Worm (Caenorhabditis elegans) whole organism, L1 larva: Measurements from ENCODE around the gene Y39E4B.10.

Source experiments
- C04F5.9 ChIP-seq: sonication (generic microtip); optimal IDR thresholded peaks from 2 replicates; lab custom pipeline; 2016; ENCODE audit warnings: missing genetic modification characterization, missing compliant biosample characterization
- F16B12.6 ChIP-seq: fragments of 150-350 bp; optimal IDR thresholded peaks from 2 replicates; lab custom pipeline; 2014; ENCODE audit warnings: missing biosample characterization, missing genetic modification characterization
- alr-1 ChIP-seq: fragments of 200-800 bp; sonication (Bioruptor generic); optimal IDR thresholded peaks from 2 replicates; lab custom pipeline; 2018; ENCODE audit warnings: borderline replicate concordance, mild to moderate bottlenecking, missing genetic modification characterization, missing compliant biosample characterization
- ama-1 ChIP-seq: fragments of 150-350 bp; optimal IDR thresholded peaks from 2 replicates; lab custom pipeline; 2014
- blmp-1 ChIP-seq: fragments of 150-350 bp; optimal IDR thresholded peaks from 2 replicates; lab custom pipeline; 2014; ENCODE audit warnings: missing biosample characterization, missing genetic modification characterization
- ceh-8 ChIP-seq: fragments of 200-800 bp; sonication (Bioruptor generic); optimal IDR thresholded peaks from 2 replicates; lab custom pipeline; 2018; ENCODE audit warnings: mild to moderate bottlenecking, missing genetic modification characterization, moderate library complexity, missing compliant biosample characterization
- ceh-82 ChIP-seq, 3 experiments: fragments of 150-350 bp in 1 of 3; sonication (generic microtip) in 2 of 3; optimal IDR thresholded peaks; 2 replicates each; lab custom pipeline; 2014 to 2017; ENCODE audit warnings: missing biosample characterization in 3 of 3, missing genetic modification characterization in 3 of 3
- ces-1 ChIP-seq: fragments of 150-350 bp; optimal IDR thresholded peaks from 2 replicates; lab custom pipeline; 2014; ENCODE audit warnings: missing biosample characterization, missing genetic modification reagents, missing genetic modification characterization
- dpl-1 ChIP-seq, 3 experiments: fragments of 150-350 bp in 2 of 3; sonication (generic microtip) in 1 of 3; optimal IDR thresholded peaks; 2 replicates each; lab custom pipeline; 2014 to 2017; ENCODE audit warnings: missing biosample characterization in 3 of 3, missing genetic modification characterization in 3 of 3, missing genetic modification reagents in 3 of 3
- dsc-1 ChIP-seq: sonication (generic microtip); optimal IDR thresholded peaks from 2 replicates; lab custom pipeline; 2016; ENCODE audit warnings: mild to moderate bottlenecking, missing genetic modification characterization, missing compliant biosample characterization
- efl-1 ChIP-seq, 4 experiments: fragments of 150-350 bp; optimal IDR thresholded peaks in 3 of 4; peaks in 1 of 4; 1 replicate in 1 of 4; 2 replicates in 3 of 4; lab custom pipeline; 2014; ENCODE audit warnings: missing biosample characterization in 2 of 4, missing genetic modification characterization in 2 of 4, missing genetic modification reagents in 2 of 4
- efl-3 ChIP-seq: fragments of 200-800 bp; sonication (Bioruptor generic); optimal IDR thresholded peaks from 2 replicates; lab custom pipeline; 2018; ENCODE audit warnings: mild to moderate bottlenecking, missing genetic modification characterization, missing compliant biosample characterization
- egl-13 ChIP-seq: sonication (generic microtip); optimal IDR thresholded peaks from 2 replicates; lab custom pipeline; 2016; ENCODE audit warnings: missing genotype, missing genetic modification reagents, missing genetic modification characterization, missing compliant biosample characterization
- elt-2 ChIP-seq: sonication (generic microtip); optimal IDR thresholded peaks from 2 replicates; lab custom pipeline; 2016; ENCODE audit warnings: missing genetic modification characterization, mild to moderate bottlenecking, inconsistent platforms, missing compliant biosample characterization, missing genetic modification reagents
- elt-3 ChIP-seq, 6 experiments: fragments of 150-350 bp in 1 of 6; sonication (generic microtip); optimal IDR thresholded peaks; 2 replicates each; lab custom pipeline; 2017 to 2018; ENCODE audit warnings: missing biosample characterization in 6 of 6, missing genetic modification characterization in 6 of 6, inconsistent platforms in 1 of 6
- ets-5 ChIP-seq: fragments of 200-800 bp; sonication (Bioruptor generic); IDR thresholded peaks from 2 replicates; pipeline ENCODE4 v1.3.6; 2022; ENCODE audit warnings: missing genetic modification characterization, missing compliant biosample characterization
- fkh-10 ChIP-seq: sonication (generic microtip); optimal IDR thresholded peaks from 2 replicates; lab custom pipeline; 2017; ENCODE audit warnings: missing biosample characterization, missing genetic modification reagents, missing genetic modification characterization
- hpl-2 ChIP-seq: fragments of 150-350 bp; optimal IDR thresholded peaks from 2 replicates; lab custom pipeline; 2014; ENCODE audit warnings: missing biosample characterization, missing genetic modification reagents, missing genetic modification characterization
- irx-1 ChIP-seq: sonication (generic microtip); optimal IDR thresholded peaks from 2 replicates; lab custom pipeline; 2016; ENCODE audit warnings: missing genetic modification characterization, missing compliant biosample characterization
- jun-1 ChIP-seq: fragments of 150-350 bp; optimal IDR thresholded peaks from 2 replicates; lab custom pipeline; 2014; ENCODE audit warnings: missing biosample characterization, missing genetic modification reagents, missing genetic modification characterization
- lin-13 ChIP-seq: fragments of 150-350 bp; optimal IDR thresholded peaks from 2 replicates; lab custom pipeline; 2014; ENCODE audit warnings: missing biosample characterization, missing genetic modification reagents, missing genetic modification characterization
- lin-14 ChIP-seq: fragments of 200-800 bp; sonication (Bioruptor generic); optimal IDR thresholded peaks from 2 replicates; lab custom pipeline; 2018; ENCODE audit warnings: mild to moderate bottlenecking, missing genetic modification characterization, moderate library complexity, missing compliant biosample characterization
- lin-15B ChIP-seq: fragments of 150-350 bp; sonication (generic microtip); optimal IDR thresholded peaks from 3 replicates; lab custom pipeline; 2014; ENCODE audit warnings: missing biosample characterization, missing genetic modification characterization
- lin-35 ChIP-seq, 2 experiments: fragments of 150-350 bp; optimal IDR thresholded peaks; 2 replicates each; lab custom pipeline; 2014; ENCODE audit warnings: missing biosample characterization in 2 of 2, missing genetic modification characterization in 2 of 2, missing genetic modification reagents in 2 of 2
- lsy-2 ChIP-seq, 2 experiments: fragments of 150-350 bp; optimal IDR thresholded peaks; 2 replicates each; lab custom pipeline; 2014; ENCODE audit warnings: missing biosample characterization in 2 of 2, missing genetic modification characterization in 2 of 2
- mab-9 ChIP-seq: fragments of 200-800 bp; sonication (Bioruptor generic); IDR thresholded peaks from 2 replicates; pipeline ENCODE4 v1.3.6; 2022; ENCODE audit warnings: missing genetic modification reagents, missing genetic modification characterization, missing compliant biosample characterization
- mdl-1 ChIP-seq, 2 experiments: fragments of 150-350 bp; optimal IDR thresholded peaks; 2 replicates each; lab custom pipeline; 2014 to 2017; ENCODE audit warnings: missing biosample characterization in 2 of 2, missing genetic modification characterization in 2 of 2, inconsistent platforms in 1 of 2
- mep-1 ChIP-seq: fragments of 150-350 bp; optimal IDR thresholded peaks from 2 replicates; lab custom pipeline; 2014; ENCODE audit warnings: missing biosample characterization, missing genetic modification characterization
- nhr-12 ChIP-seq: sonication (generic microtip); optimal IDR thresholded peaks from 2 replicates; lab custom pipeline; 2017; ENCODE audit warnings: missing biosample characterization, missing genetic modification characterization
- nhr-19 ChIP-seq: fragments of 200-800 bp; sonication (Bioruptor generic); conservative IDR thresholded peaks from 2 replicates; pipeline ENCODE4 v1.3.6; 2022; ENCODE audit warnings: missing genetic modification characterization, missing compliant biosample characterization
- nhr-237 ChIP-seq: fragments of 150-350 bp; optimal IDR thresholded peaks from 2 replicates; lab custom pipeline; 2014; ENCODE audit warnings: missing biosample characterization, missing genetic modification characterization
- nhr-47 ChIP-seq: sonication (generic microtip); optimal IDR thresholded peaks from 2 replicates; lab custom pipeline; 2016; ENCODE audit warnings: mild to moderate bottlenecking, missing genetic modification characterization, moderate library complexity, missing compliant biosample characterization
- nhr-76 ChIP-seq: sonication (generic microtip); optimal IDR thresholded peaks from 2 replicates; lab custom pipeline; 2017; ENCODE audit warnings: missing biosample characterization, missing genetic modification characterization
- nhr-84 ChIP-seq: sonication (generic microtip); optimal IDR thresholded peaks from 2 replicates; lab custom pipeline; 2017; ENCODE audit warnings: missing biosample characterization, missing genetic modification characterization
- nhr-85 ChIP-seq: sonication (generic microtip); peaks from one replicate; lab custom pipeline; 2016; ENCODE audit warnings: missing genetic modification characterization, inconsistent platforms, missing compliant biosample characterization
- pag-3 ChIP-seq: sonication (generic microtip); optimal IDR thresholded peaks from 2 replicates; lab custom pipeline; 2017; ENCODE audit warnings: missing genetic modification characterization, mild to moderate bottlenecking, missing compliant biosample characterization, antibody characterized with exemption, borderline replicate concordance; ENCODE audit not compliant: insufficient read depth
- pax-3 ChIP-seq: fragments of 200-800 bp; sonication (Bioruptor generic); optimal IDR thresholded peaks from 2 replicates; lab custom pipeline; 2018; ENCODE audit warnings: mild to moderate bottlenecking, missing genetic modification characterization, moderate library complexity, missing compliant biosample characterization
- rnt-1 ChIP-seq: sonication (generic microtip); optimal IDR thresholded peaks from 2 replicates; lab custom pipeline; 2016; ENCODE audit warnings: mild to moderate bottlenecking, missing genetic modification characterization, moderate library complexity, missing compliant biosample characterization
- skn-1 ChIP-seq: fragments of 150-350 bp; optimal IDR thresholded peaks from 2 replicates; lab custom pipeline; 2014; ENCODE audit warnings: missing biosample characterization, missing genetic modification characterization
- snpc-4 ChIP-seq: fragments of 150-350 bp; optimal IDR thresholded peaks from 2 replicates; lab custom pipeline; 2014; ENCODE audit warnings: missing biosample characterization, missing genetic modification characterization
- snu-23 ChIP-seq: sonication (generic microtip); optimal IDR thresholded peaks from 2 replicates; lab custom pipeline; 2016; ENCODE audit warnings: missing genetic modification characterization, missing compliant biosample characterization
- swsn-7 ChIP-seq: sonication (generic microtip); optimal IDR thresholded peaks from 2 replicates; lab custom pipeline; 2016; ENCODE audit warnings: missing genetic modification characterization, missing compliant biosample characterization
- tbx-2 ChIP-seq: sonication (generic microtip); optimal IDR thresholded peaks from 2 replicates; lab custom pipeline; 2016; ENCODE audit warnings: missing genetic modification characterization, missing compliant biosample characterization
- tlp-1 ChIP-seq: fragments of 150-350 bp; optimal IDR thresholded peaks from 2 replicates; lab custom pipeline; 2014; ENCODE audit warnings: missing biosample characterization, missing genetic modification characterization
- unc-130 ChIP-seq: fragments of 150-350 bp; optimal IDR thresholded peaks from 2 replicates; lab custom pipeline; 2017; ENCODE audit warnings: missing biosample characterization, missing genetic modification characterization, inconsistent platforms
- unc-30 ChIP-seq: sonication (generic microtip); optimal IDR thresholded peaks from 2 replicates; lab custom pipeline; 2017; ENCODE audit warnings: missing biosample characterization, missing genetic modification characterization
- unc-86 ChIP-seq: sonication (generic microtip); optimal IDR thresholded peaks from 2 replicates; lab custom pipeline; 2016; ENCODE audit warnings: missing genetic modification characterization, missing compliant biosample characterization
- unc-98 ChIP-seq: fragments of 200-800 bp; sonication (Bioruptor generic); IDR thresholded peaks from 2 replicates; pipeline ENCODE4 v1.3.6; 2022; ENCODE audit warnings: missing genetic modification characterization, missing compliant biosample characterization
- vab-15 ChIP-seq: sonication (generic microtip); optimal IDR thresholded peaks from 2 replicates; lab custom pipeline; 2017; ENCODE audit warnings: missing genotype, mild to moderate bottlenecking, missing genetic modification characterization, missing compliant biosample characterization
- xbp-1 ChIP-seq: sonication (generic microtip); optimal IDR thresholded peaks from 2 replicates; lab custom pipeline; 2016; ENCODE audit warnings: missing genetic modification characterization, missing compliant biosample characterization
- zag-1 ChIP-seq: fragments of 150-350 bp; optimal IDR thresholded peaks from 2 replicates; lab custom pipeline; 2014; ENCODE audit warnings: missing biosample characterization, missing genetic modification characterization
- zip-4 ChIP-seq: fragments of 200-800 bp; sonication (Bioruptor generic); optimal IDR thresholded peaks from 2 replicates; lab custom pipeline; 2018; ENCODE audit warnings: mild to moderate bottlenecking, missing genetic modification characterization, moderate library complexity, missing compliant biosample characterization

The Y39E4B.10 gene

DNA sequence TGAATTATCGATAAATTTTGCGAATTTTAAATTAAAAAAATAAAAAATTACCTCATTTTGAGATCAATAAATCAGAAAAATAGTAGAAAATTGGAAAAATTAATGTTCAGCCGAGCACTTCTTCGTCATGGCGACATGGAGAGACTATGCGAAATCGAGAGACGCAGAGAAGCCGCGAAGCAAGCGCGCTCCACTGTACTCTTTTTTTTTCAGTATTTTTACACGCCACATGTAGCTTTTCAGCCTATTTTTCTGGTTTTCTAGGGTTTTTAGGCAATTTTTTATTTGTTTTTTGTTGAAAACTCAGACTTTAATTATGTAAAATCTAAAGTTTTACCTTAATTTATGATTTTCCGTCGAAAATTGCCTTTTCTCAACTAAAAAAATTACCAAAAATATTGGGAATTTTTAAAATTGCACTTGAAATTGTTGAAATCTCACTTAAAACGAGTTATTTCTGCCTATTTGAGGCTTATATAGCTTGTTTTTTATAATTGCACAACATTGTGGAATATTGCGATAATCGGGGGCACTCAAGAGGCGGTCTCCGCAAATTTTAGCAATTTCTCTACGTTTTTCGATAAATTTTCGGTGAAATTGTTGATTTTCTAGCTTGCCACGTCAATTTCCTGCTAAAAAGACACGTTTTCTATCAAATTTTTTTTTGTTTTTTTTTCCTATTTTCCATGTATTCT is at the start of gene Y39E4B.10:
Gene Y39E4B.10, minus strand, starts transcription at position 162 of the 695 bp plus-strand sequence.
- TF ChIP-seq C04F5.9 (no peak), jun-1 (tag; lab: Kevin White, UChicago) (no peak), unc-98 (no peak), nhr-19 (GFP tag; lab: Robert Waterston, UW) (peak; percentile 12), lin-14 (GFP tag; lab: Kevin White, UChicago) (no peak), ama-1 (lab: Kevin White, UChicago) (no peak), tlp-1 (tag; lab: Kevin White, UChicago) (no peak), efl-1 (optimal IDR thresholded peaks at IDR 0.05; lab: Kevin White, UChicago) (peak; percentile 65 to 69), efl-1 (GFP tag; optimal IDR thresholded peaks at IDR 0.05 in 1 of 2; lab: Kevin White, UChicago) (peak; percentile 74 to 97), elt-3 (tag; optimal IDR thresholded peaks at IDR 0.05; lab: Kevin White, UChicago) (peak in 1 of 6 experiments; percentile 46), lin-35 (GFP tag; optimal IDR thresholded peaks at IDR 0.05; lab: Kevin White, UChicago) (peak in 1 of 2 experiments; percentile 76), irx-1 (tag; lab: Kevin White, UChicago) (peak; percentile 13), unc-86 (peak; percentile 47), ets-5 (GFP tag; lab: Robert Waterston, UW) (no peak), lin-13 (GFP tag; lab: Kevin White, UChicago) (no peak), swsn-7 (peak; percentile 51), nhr-237 (tag; lab: Kevin White, UChicago) (no peak), nhr-76 (no peak), lin-15B (peak; percentile 64), dsc-1 (peak; percentile 38), mep-1 (tag; lab: Kevin White, UChicago) (peak; percentile 68), nhr-47 (tag; lab: Kevin White, UChicago) (peak; percentile 68), xbp-1 (tag; lab: Kevin White, UChicago) (peak; percentile 60), zag-1 (tag; lab: Kevin White, UChicago) (no peak), unc-130 (tag; lab: Kevin White, UChicago) (no peak), fkh-10 (GFP tag; lab: Kevin White, UChicago) (no peak), zip-4 (no peak), rnt-1 (tag; lab: Kevin White, UChicago) (no peak), mab-9 (GFP tag; lab: Robert Waterston, UW) (no peak), ces-1 (GFP tag; lab: Kevin White, UChicago) (no peak), elt-2 (no peak), dpl-1 (GFP tag; optimal IDR thresholded peaks at IDR 0.05; lab: Kevin White, UChicago) (peak; percentile 63 to 71 (median 66)), nhr-84 (no peak), lsy-2 (tag; optimal IDR thresholded peaks at IDR 0.05; lab: Kevin White, UChicago) (peak; percentile 62 to 67), snu-23 (GFP tag; lab: Kevin White, UChicago) (peak; percentile 57), alr-1 (tag; lab: Kevin White, UChicago) (no peak), mdl-1 (tag; optimal IDR thresholded peaks at IDR 0.05; lab: Kevin White, UChicago) (peak in 1 of 2 experiments; percentile 27), F16B12.6 (tag; lab: Kevin White, UChicago) (peak; percentile 12), vab-15 (tag; lab: Kevin White, UChicago) (no peak), tbx-2 (peak; percentile 59), egl-13 (tag; lab: Kevin White, UChicago) (peak; percentile 5), ceh-8 (GFP tag; lab: Kevin White, UChicago) (no peak), efl-3 (GFP tag; lab: Kevin White, UChicago) (no peak), unc-30 (tag; lab: Kevin White, UChicago) (no peak), pax-3 (tag; lab: Kevin White, UChicago) (no peak), nhr-85 (no peak), blmp-1 (tag; lab: Kevin White, UChicago) (peak; percentile 2), hpl-2 (GFP tag; lab: Kevin White, UChicago) (no peak), ceh-82 (tag; optimal IDR thresholded peaks at IDR 0.05; lab: Kevin White, UChicago) (peak in 2 of 3 experiments; percentile 26 to 27), skn-1 (peak; percentile 3), pag-3 (tag; lab: Kevin White, UChicago) (no peak), nhr-12 (tag; lab: Kevin White, UChicago) (no peak), snpc-4 (tag; lab: Kevin White, UChicago) (peak; percentile 18)
